Worm (Caenorhabditis elegans) whole organism, L2 larva: ENCODE results near the gene str-233.

ENCODE experiments used
- Y55F3AM.14 ChIP-seq: fragments of 200-800 bp; sonication (Bioruptor generic); optimal IDR thresholded peaks from 2 replicates; lab custom pipeline; 2018; ENCODE audit warnings: mild to moderate bottlenecking, missing genetic modification characterization, missing compliant biosample characterization
- ama-1 ChIP-seq: fragments of 150-350 bp; optimal IDR thresholded peaks from 2 replicates; lab custom pipeline; 2018; ENCODE audit warnings: inconsistent platforms
- fos-1 ChIP-seq: fragments of 150-350 bp; optimal IDR thresholded peaks from 2 replicates; lab custom pipeline; 2014; ENCODE audit warnings: missing biosample characterization, missing genetic modification characterization
- lin-13 ChIP-seq: fragments of 150-350 bp; optimal IDR thresholded peaks from 2 replicates; lab custom pipeline; 2014; ENCODE audit warnings: missing biosample characterization, missing genetic modification reagents, missing genetic modification characterization
- lin-39 ChIP-seq: fragments of 150-350 bp; optimal IDR thresholded peaks from 2 replicates; lab custom pipeline; 2014; ENCODE audit warnings: missing biosample characterization, missing genetic modification reagents, missing genetic modification characterization
- lsy-2 ChIP-seq, 2 experiments: fragments of 150-350 bp in 1 of 2; sonication (generic microtip) in 1 of 2; optimal IDR thresholded peaks; 2 replicates each; lab custom pipeline; 2014 to 2017; ENCODE audit warnings: missing biosample characterization in 2 of 2, missing genetic modification characterization in 2 of 2
- mdl-1 ChIP-seq, 2 experiments: fragments of 150-350 bp in 1 of 2; sonication (generic microtip) in 1 of 2; optimal IDR thresholded peaks; 2 replicates each; lab custom pipeline; 2017; ENCODE audit warnings: missing biosample characterization in 2 of 2, missing genetic modification characterization in 2 of 2
- nhr-237 ChIP-seq: fragments of 150-350 bp; optimal IDR thresholded peaks from 2 replicates; lab custom pipeline; 2014; ENCODE audit warnings: missing biosample characterization, missing genetic modification characterization
- nhr-25 ChIP-seq: fragments of 150-350 bp; sonication (generic microtip); optimal IDR thresholded peaks from 3 replicates; lab custom pipeline; 2014; ENCODE audit warnings: missing biosample characterization, missing genetic modification characterization
- skn-1 ChIP-seq: sonication (generic microtip); optimal IDR thresholded peaks from 2 replicates; lab custom pipeline; 2017; ENCODE audit warnings: missing biosample characterization, missing genetic modification characterization
- unc-39 ChIP-seq: fragments of 150-350 bp; optimal IDR thresholded peaks from 2 replicates; lab custom pipeline; 2014; ENCODE audit warnings: missing biosample characterization, missing genetic modification characterization
- ztf-1 ChIP-seq: fragments of 200-800 bp; sonication (Bioruptor generic); conservative IDR thresholded peaks from 2 replicates; pipeline ENCODE4 v1.3.6; 2022; ENCODE audit warnings: missing genetic modification characterization, missing compliant biosample characterization

DNA sequence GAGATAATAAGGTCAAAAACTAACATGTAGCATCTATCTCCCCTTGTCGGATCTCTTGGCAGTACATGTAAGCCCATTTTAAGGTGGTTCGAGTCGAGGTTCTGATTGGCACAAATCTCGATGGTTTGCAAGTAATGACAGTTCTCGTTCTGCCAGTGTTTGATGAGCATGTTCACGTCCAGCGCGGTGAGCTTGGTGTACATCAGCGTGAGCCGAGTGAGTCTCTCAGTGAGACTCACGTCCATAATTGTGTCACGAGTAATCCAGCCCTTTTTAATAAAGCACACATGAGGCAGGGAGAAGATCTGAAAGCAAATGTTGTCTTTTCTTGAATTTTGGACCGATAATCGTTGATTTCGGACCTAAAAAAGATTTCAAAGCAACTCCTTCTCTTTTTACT is 23.3 kb upstream of the str-233 start, which contains the start of gene T10C6.16:
- TF ChIP-seq lsy-2 (tag; optimal IDR thresholded peaks at IDR 0.05; lab: Kevin White, UChicago) (no peak), lin-39 (tag; lab: Kevin White, UChicago) (no peak), fos-1 (tag; lab: Kevin White, UChicago) (no peak), unc-39 (tag; lab: Kevin White, UChicago) (no peak), nhr-237 (no peak), Y55F3AM.14 (GFP tag; lab: Kevin White, UChicago) (no peak), ztf-1 (GFP tag; lab: Robert Waterston, UW) (no peak), nhr-25 (tag; lab: Kevin White, UChicago) (no peak), mdl-1 (tag; optimal IDR thresholded peaks at IDR 0.05; lab: Kevin White, UChicago) (no peak), lin-13 (GFP tag; lab: Kevin White, UChicago) (no peak), ama-1 (no peak), skn-1 (tag; lab: Kevin White, UChicago) (no peak)
